Fruit fly (Drosophila melanogaster) whole organism, wandering third instar larva: Measurements from ENCODE around the gene obst-G.

Source experiments
- Abd-B ChIP-seq: fragments of >200 bp; optimal IDR thresholded peaks from 2 replicates; lab custom pipeline; 2017; ENCODE audit warnings: missing biosample characterization, missing genetic modification characterization
- CG32264 ChIP-seq: fragments of 200-800 bp; sonication (Bioruptor generic); optimal IDR thresholded peaks from 2 replicates; lab custom pipeline; 2016; ENCODE audit warnings: missing biosample characterization, missing genetic modification characterization
- CG9705 ChIP-seq: fragments of 200-800 bp; sonication (Bioruptor generic); optimal IDR thresholded peaks from 2 replicates; lab custom pipeline; 2018; ENCODE audit warnings: missing biosample characterization, mild to moderate bottlenecking, missing genetic modification characterization
- CrebA ChIP-seq: fragments of 200-800 bp; sonication (Bioruptor generic); optimal IDR thresholded peaks from 2 replicates; lab custom pipeline; 2016; ENCODE audit warnings: missing biosample characterization, mild to moderate bottlenecking, missing genetic modification characterization, borderline replicate concordance
- Dfd ChIP-seq: fragments of >200 bp; optimal IDR thresholded peaks from 2 replicates; lab custom pipeline; 2017; ENCODE audit warnings: missing biosample characterization, missing genetic modification characterization
- Dif ChIP-seq: fragments of 200-275, 200-300 bp; sonication (Bioruptor generic); optimal IDR thresholded peaks from 2 replicates; lab custom pipeline; 2018; ENCODE audit warnings: missing biosample characterization, missing genetic modification characterization; ENCODE audit not compliant: partially characterized antibody
- GATAd ChIP-seq: sonication (Bioruptor generic); optimal IDR thresholded peaks from 2 replicates; lab custom pipeline; 2016; ENCODE audit warnings: missing biosample characterization, missing genetic modification characterization
- HLH106 ChIP-seq: fragments of 200-800 bp; optimal IDR thresholded peaks from 3 replicates; lab custom pipeline; 2019; ENCODE audit warnings: missing biosample characterization, mild to moderate bottlenecking, missing genetic modification characterization, moderate library complexity
- Hnf4 ChIP-seq: fragments of 200-800 bp; sonication (Bioruptor generic); optimal IDR thresholded peaks from 2 replicates; lab custom pipeline; 2016; ENCODE audit warnings: missing biosample characterization, mild to moderate bottlenecking, missing genetic modification characterization
- Hr78 ChIP-seq: fragments of >200 bp; optimal IDR thresholded peaks from 2 replicates; lab custom pipeline; 2017; ENCODE audit warnings: missing biosample characterization, missing genetic modification characterization
- Hr83 ChIP-seq: fragments of 200-300 bp; sonication (Bioruptor generic); optimal IDR thresholded peaks from 2 replicates; lab custom pipeline; 2016; ENCODE audit warnings: missing biosample characterization, mild to moderate bottlenecking, missing genetic modification characterization, moderate library complexity; ENCODE audit not compliant: poor library complexity, severe bottlenecking
- Jra ChIP-seq: sonication (Bioruptor generic); optimal IDR thresholded peaks from 2 replicates; lab custom pipeline; 2016; ENCODE audit warnings: missing biosample characterization, missing genetic modification characterization
- Mio ChIP-seq: sonication (Bioruptor generic); optimal IDR thresholded peaks from 2 replicates; lab custom pipeline; 2016; ENCODE audit warnings: missing biosample characterization, missing genetic modification characterization
- Myc ChIP-seq: fragments of >200 bp; optimal IDR thresholded peaks from 2 replicates; lab custom pipeline; 2017
- N ChIP-seq: fragments of >200 bp; optimal IDR thresholded peaks from 2 replicates; lab custom pipeline; 2018; ENCODE audit warnings: missing biosample characterization, missing external identifiers, missing genetic modification characterization
- OdsH ChIP-seq: fragments of 200-800 bp; sonication (Bioruptor generic); optimal IDR thresholded peaks from 2 replicates; lab custom pipeline; 2016; ENCODE audit warnings: missing biosample characterization, mild to moderate bottlenecking, missing genetic modification characterization
- Rel ChIP-seq, 2 experiments: fragments of 200-800 bp; sonication (Bioruptor generic) in 1 of 2; optimal IDR thresholded peaks; 2 replicates in 1 of 2; 3 replicates in 1 of 2; lab custom pipeline; 2016 to 2019; ENCODE audit warnings: mild to moderate bottlenecking in 2 of 2, missing biosample characterization in 2 of 2, missing genetic modification characterization in 2 of 2, moderate library complexity in 1 of 2
- Sp1 ChIP-seq: fragments of 200-800 bp; sonication (Bioruptor generic); optimal IDR thresholded peaks from 3 replicates; lab custom pipeline; 2019; ENCODE audit warnings: missing biosample characterization, mild to moderate bottlenecking, missing genetic modification characterization, moderate library complexity
- Vsx2 ChIP-seq: fragments of 200-300, 225-300 bp; sonication (Bioruptor generic); optimal IDR thresholded peaks from 2 replicates; lab custom pipeline; 2018; ENCODE audit warnings: missing biosample characterization, missing genetic modification characterization; ENCODE audit not compliant: partially characterized antibody
- br ChIP-seq: fragments of 200-800 bp; sonication (Bioruptor generic); optimal IDR thresholded peaks from 2 replicates; lab custom pipeline; 2016; ENCODE audit warnings: missing biosample characterization, missing genetic modification characterization
- brk ChIP-seq: fragments of 200-800 bp; sonication (Bioruptor generic); optimal IDR thresholded peaks from 2 replicates; lab custom pipeline; 2016; ENCODE audit warnings: missing biosample characterization, mild to moderate bottlenecking, missing genetic modification characterization
- dl ChIP-seq, 2 experiments: fragments of 175-275, 200-275 bp in 1 of 2; fragments of 200-275 bp in 1 of 2; sonication (Bioruptor generic); optimal IDR thresholded peaks; lab custom pipeline; 2018; ENCODE audit warnings: mild to moderate bottlenecking in 2 of 2, missing biosample characterization in 2 of 2, missing genetic modification characterization in 2 of 2, moderate library complexity in 2 of 2; ENCODE audit not compliant: partially characterized antibody in 2 of 2, insufficient read depth in 1 of 2
- dmrt93B ChIP-seq: fragments of 200-800 bp; sonication (Bioruptor generic); optimal IDR thresholded peaks from 2 replicates; lab custom pipeline; 2018; ENCODE audit warnings: missing biosample characterization, mild to moderate bottlenecking, missing genetic modification characterization
- dsf ChIP-seq: sonication (Bioruptor generic); optimal IDR thresholded peaks from 2 replicates; lab custom pipeline; 2016; ENCODE audit warnings: missing biosample characterization, missing genetic modification characterization, borderline replicate concordance
- ey ChIP-seq: fragments of 200-800 bp; sonication (Bioruptor generic); optimal IDR thresholded peaks from 2 replicates; lab custom pipeline; 2016; ENCODE audit warnings: missing biosample characterization, missing genetic modification characterization
- foxo ChIP-seq, 2 experiments: fragments of 200-800 bp; sonication (Bioruptor generic); optimal IDR thresholded peaks; 2 replicates in 1 of 2; 3 replicates in 1 of 2; lab custom pipeline; 2016 to 2017; ENCODE audit warnings: missing biosample characterization in 2 of 2, missing genetic modification characterization in 2 of 2
- fru ChIP-seq: fragments of 200-800 bp; sonication (Bioruptor generic); optimal IDR thresholded peaks from 3 replicates; lab custom pipeline; 2016; ENCODE audit warnings: missing biosample characterization, mild to moderate bottlenecking, missing genetic modification characterization
- h ChIP-seq: fragments of 200-800 bp; sonication (Bioruptor generic); optimal IDR thresholded peaks from 3 replicates; lab custom pipeline; 2016; ENCODE audit warnings: missing biosample characterization, mild to moderate bottlenecking, missing genetic modification characterization
- jim ChIP-seq: fragments of 175-275, 200-325 bp; sonication (Bioruptor generic); optimal IDR thresholded peaks from 2 replicates; lab custom pipeline; 2016; ENCODE audit warnings: missing biosample characterization, mild to moderate bottlenecking, missing genetic modification characterization
- lola ChIP-seq: fragments of >200 bp; optimal IDR thresholded peaks from 2 replicates; lab custom pipeline; 2017; ENCODE audit warnings: missing biosample characterization, missing genetic modification characterization
- pan ChIP-seq: fragments of >200 bp; optimal IDR thresholded peaks from 2 replicates; lab custom pipeline; 2017
- psq ChIP-seq: fragments of 200-800 bp; sonication (Bioruptor generic); optimal IDR thresholded peaks from 3 replicates; lab custom pipeline; 2017; ENCODE audit warnings: missing biosample characterization, mild to moderate bottlenecking, missing genetic modification characterization, moderate library complexity
- rgr ChIP-seq: fragments of 200-800 bp; sonication (Bioruptor generic); optimal IDR thresholded peaks from 3 replicates; lab custom pipeline; 2016; ENCODE audit warnings: missing biosample characterization, mild to moderate bottlenecking, missing genetic modification characterization
- sage ChIP-seq: fragments of 200-800 bp; sonication (Bioruptor generic); optimal IDR thresholded peaks from 2 replicates; lab custom pipeline; 2016; ENCODE audit warnings: missing biosample characterization, mild to moderate bottlenecking, missing genetic modification characterization
- sv ChIP-seq: fragments of 200-800 bp; sonication (Bioruptor generic); optimal IDR thresholded peaks from 3 replicates; lab custom pipeline; 2016; ENCODE audit warnings: missing biosample characterization, missing genetic modification characterization
- tai ChIP-seq: sonication (Bioruptor generic); optimal IDR thresholded peaks from 2 replicates; lab custom pipeline; 2016; ENCODE audit warnings: missing biosample characterization, missing genetic modification characterization
- usp ChIP-seq: fragments of >200 bp; optimal IDR thresholded peaks from 2 replicates; lab custom pipeline; 2017; ENCODE audit warnings: missing biosample characterization, missing genetic modification characterization
- woc ChIP-seq: sonication (Bioruptor generic); optimal IDR thresholded peaks from 2 replicates; lab custom pipeline; 2016; ENCODE audit warnings: missing biosample characterization, mild to moderate bottlenecking, missing genetic modification characterization

obst-G gene

dm6 chr3L:11953217-11953616 is at the start of gene obst-G:
Gene obst-G, minus strand, starts transcription at chr3L:11953317.
- TF ChIP-seq OdsH (GFP tag; lab: Kevin White, UChicago) (no peak), Sp1 (GFP tag; lab: Kevin White, UChicago) (no peak), N (GFP tag; lab: Kevin White, UChicago) (no peak), dl (GFP tag; optimal IDR thresholded peaks at IDR 0.05; lab: Kevin White, UChicago; ENCODE audit: insufficient read depth in 1 of 2, partially characterized antibody in 2 of 2) (no peak), HLH106 (no peak), rgr (GFP tag; lab: Kevin White, UChicago) (no peak), usp (GFP tag; lab: Kevin White, UChicago) (no peak), Myc (lab: Kevin White, UChicago) (no peak), br (GFP tag; lab: Kevin White, UChicago) (no peak), Abd-B (GFP tag; lab: Kevin White, UChicago) (no peak), jim (GFP tag; lab: Kevin White, UChicago) (no peak), CG9705 (GFP tag; lab: Kevin White, UChicago) (no peak), ey (GFP tag; lab: Kevin White, UChicago) (no peak), tai (no peak), fru (GFP tag; lab: Kevin White, UChicago) (no peak), sage (no peak), Jra (GFP tag; lab: Kevin White, UChicago) (no peak)

- no peak for TF ChIP-seq CrebA (GFP tag; lab: Kevin White, UChicago)
- TF ChIP-seq Hr78 (GFP tag; lab: Kevin White, UChicago): no peak
- TF ChIP-seq Vsx2: no peak
- TF ChIP-seq OdsH (GFP tag; lab: Kevin White, UChicago): peak; percentile 71
- TF ChIP-seq Dif (GFP tag; lab: Kevin White, UChicago): no peak
- no peak for TF ChIP-seq dl (GFP tag; optimal IDR thresholded peaks at IDR 0.05; lab: Kevin White, UChicago; ENCODE audit: insufficient read depth in 1 of 2, partially characterized antibody in 2 of 2)
- TF ChIP-seq HLH106: peak; percentile 45
- no peak for TF ChIP-seq N (GFP tag; lab: Kevin White, UChicago)
- peak; percentile 48 for TF ChIP-seq dsf (GFP tag; lab: Kevin White, UChicago)
- no peak for TF ChIP-seq Abd-B (GFP tag; lab: Kevin White, UChicago)
- TF ChIP-seq Myc (lab: Kevin White, UChicago): peak; percentile 58
- peak; percentile 71 for TF ChIP-seq Jra (GFP tag; lab: Kevin White, UChicago)
- peak; percentile 20 for TF ChIP-seq CG9705 (GFP tag; lab: Kevin White, UChicago)
- TF ChIP-seq foxo (GFP tag; optimal IDR thresholded peaks at IDR 0.05; lab: Kevin White, UChicago): peak in 1 of 2 experiments; percentile 75
- no peak for TF ChIP-seq brk (GFP tag; lab: Kevin White, UChicago)
- peak; percentile 38 for TF ChIP-seq sage
- no peak for TF ChIP-seq Dfd (GFP tag; lab: Kevin White, UChicago)
- no peak for TF ChIP-seq jim (GFP tag; lab: Kevin White, UChicago)
- TF ChIP-seq Hnf4 (GFP tag; lab: Kevin White, UChicago): peak; percentile 85
- TF ChIP-seq ey (GFP tag; lab: Kevin White, UChicago): peak; percentile 67
- peak; percentile 75 for TF ChIP-seq sv (GFP tag; lab: Kevin White, UChicago)
- TF ChIP-seq psq (GFP tag; lab: Kevin White, UChicago): peak; percentile 70
- TF ChIP-seq usp (GFP tag; lab: Kevin White, UChicago): no peak
- TF ChIP-seq Rel (GFP tag; optimal IDR thresholded peaks at IDR 0.05; lab: Kevin White, UChicago): no peak
- TF ChIP-seq Rel (tag; optimal IDR thresholded peaks at IDR 0.05; lab: Kevin White, UChicago): peak; percentile 5
- TF ChIP-seq Sp1 (GFP tag; lab: Kevin White, UChicago): peak; percentile 42
- TF ChIP-seq dmrt93B (GFP tag; lab: Kevin White, UChicago): peak; percentile 34
- peak; percentile 82 for TF ChIP-seq rgr (GFP tag; lab: Kevin White, UChicago)
- TF ChIP-seq fru (GFP tag; lab: Kevin White, UChicago): peak; percentile 73
- no peak for TF ChIP-seq CG32264 (GFP tag; lab: Kevin White, UChicago)
- peak; percentile 79 for TF ChIP-seq h
- peak; percentile 14 for TF ChIP-seq Hr83
- no peak for TF ChIP-seq pan (lab: Kevin White, UChicago)
- peak; percentile 68 for TF ChIP-seq br (GFP tag; lab: Kevin White, UChicago)
- TF ChIP-seq lola (GFP tag; lab: Kevin White, UChicago): no peak
- no peak for TF ChIP-seq tai
- TF ChIP-seq GATAd: peak; percentile 48
- TF ChIP-seq woc (GFP tag; lab: Kevin White, UChicago): peak; percentile 51
- TF ChIP-seq Mio (GFP tag; lab: Kevin White, UChicago): no peak
These were observed 49.5 kb upstream of the obst-G start, which contains the start of the genes Pop2 and CG6928 for dm6 chr3L:12002321-12003248. Gene Pop2, minus strand, starts transcription at chr3L:12002915. Gene CG6928, plus strand, starts transcription at chr3L:12003155.
